Worm (Caenorhabditis elegans): Measurements from ENCODE around the gene cyn-13.

DNA sequence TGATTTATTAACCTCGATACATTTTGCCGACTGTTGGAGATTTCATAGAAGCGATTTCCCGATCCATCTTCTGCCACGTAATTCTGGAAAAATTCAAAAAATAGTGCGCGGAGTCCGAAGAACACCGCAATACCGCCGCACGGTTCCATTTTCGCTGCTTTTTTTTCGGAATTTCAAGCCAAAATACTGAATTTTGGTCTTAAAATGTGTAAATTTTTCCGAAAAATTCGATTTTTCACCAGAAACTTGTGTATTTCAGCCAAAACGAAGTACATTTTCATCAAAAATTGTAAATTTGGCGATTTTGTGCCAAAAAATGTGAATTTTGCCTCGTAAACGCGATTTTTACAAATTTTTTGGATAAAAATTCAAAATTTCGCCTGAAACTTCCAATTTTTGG lies 13.3 kb downstream of the cyn-13 start:
- TF ChIP-seq fos-1 (tag; optimal IDR thresholded peaks at IDR 0.05) (no peak), ceh-28 (tag; optimal IDR thresholded peaks at IDR 0.05) (no peak), lin-15B (tag; optimal IDR thresholded peaks at IDR 0.05) (no peak), nhr-77 (tag; optimal IDR thresholded peaks at IDR 0.05) (no peak), ceh-82 (tag; optimal IDR thresholded peaks at IDR 0.05) (no peak), egl-27 (tag; optimal IDR thresholded peaks at IDR 0.05) (no peak), elt-3 (tag; optimal IDR thresholded peaks at IDR 0.05) (no peak)

All from whole organism, L3 larva.